Fruit fly (Drosophila melanogaster) whole organism, embryonic: ENCODE data around the gene Nepl7.

ENCODE experiments used
- Awh ChIP-seq: fragments of 200-800 bp; sonication (Bioruptor generic); IDR thresholded peaks from 2 replicates; pipeline ENCODE4, ENCODE4 v1.3.6; 2022; ENCODE audit warnings: missing biosample characterization, missing genetic modification characterization
- CG10959 ChIP-seq: fragments of 200-800 bp; sonication (Bioruptor generic); IDR thresholded peaks from 2 replicates; pipeline ENCODE4 v1.3.6; 2022; ENCODE audit warnings: missing biosample characterization, missing genetic modification characterization
- CG11456 ChIP-seq: fragments of 200-800 bp; sonication (Bioruptor generic); IDR thresholded peaks from 3 replicates; pipeline ENCODE4 v1.3.6; 2022; ENCODE audit warnings: missing biosample characterization, missing genetic modification characterization
- CG14050 ChIP-seq: fragments of 200-800 bp; sonication (Bioruptor generic); IDR thresholded peaks from 3 replicates; pipeline ENCODE4 v1.3.6; 2022; ENCODE audit warnings: missing biosample characterization, missing genetic modification characterization
- CG14860 ChIP-seq: fragments of 200-800 bp; sonication (Bioruptor generic); IDR thresholded peaks from 3 replicates; pipeline ENCODE4 v1.3.6; 2022; ENCODE audit warnings: missing biosample characterization, missing genetic modification characterization; ENCODE audit not compliant: partially characterized antibody
- CG16815 ChIP-seq: fragments of 200-800 bp; sonication (Bioruptor generic); optimal IDR thresholded peaks from 3 replicates; lab custom pipeline; 2017; ENCODE audit warnings: missing biosample characterization, mild to moderate bottlenecking, missing genetic modification characterization
- CG17361 ChIP-seq: fragments of 200-800 bp; sonication (Bioruptor generic); IDR thresholded peaks from 3 replicates; pipeline ENCODE4 v1.3.6; 2022; ENCODE audit warnings: missing biosample characterization, missing genetic modification characterization
- CG18476 ChIP-seq: fragments of 200-800 bp; sonication (Bioruptor generic); optimal IDR thresholded peaks from 2 replicates; lab custom pipeline; 2016; ENCODE audit warnings: missing biosample characterization, mild to moderate bottlenecking, missing genetic modification characterization
- CG42726 ChIP-seq: fragments of 200-800 bp; sonication (Bioruptor generic); IDR thresholded peaks from 2 replicates; pipeline ENCODE4 v1.3.6; 2022; ENCODE audit warnings: missing biosample characterization, missing genetic modification characterization; ENCODE audit not compliant: partially characterized antibody
- CG6689 ChIP-seq: fragments of 200-800 bp; sonication (Bioruptor generic); IDR thresholded peaks from 2 replicates; pipeline ENCODE4 v1.3.6; 2022; ENCODE audit warnings: missing biosample characterization, missing genetic modification characterization
- CG7357 ChIP-seq: fragments of 200-800 bp; sonication (Bioruptor generic); IDR thresholded peaks from 3 replicates; pipeline ENCODE4 v1.3.6; 2022; ENCODE audit warnings: missing biosample characterization, missing genetic modification characterization
- CG7745 ChIP-seq: fragments of 200-800 bp; sonication (Bioruptor generic); optimal IDR thresholded peaks from 2 replicates; lab custom pipeline; 2018; ENCODE audit warnings: missing biosample characterization, mild to moderate bottlenecking, missing genetic modification characterization, moderate library complexity
- CG7839 ChIP-seq: fragments of 200-800 bp; sonication (Bioruptor generic); optimal IDR thresholded peaks from 3 replicates; lab custom pipeline; 2018; ENCODE audit warnings: missing biosample characterization, mild to moderate bottlenecking, missing genetic modification characterization, moderate library complexity
- CG8089 ChIP-seq: fragments of 200-800 bp; sonication (Bioruptor generic); optimal IDR thresholded peaks from 3 replicates; lab custom pipeline; 2016; ENCODE audit warnings: missing biosample characterization, missing genetic modification characterization
- CG9932 ChIP-seq: fragments of 200-800 bp; sonication (Bioruptor generic); IDR thresholded peaks from 2 replicates; pipeline ENCODE4 v1.3.6; 2022; ENCODE audit warnings: missing biosample characterization, missing genetic modification characterization
- Dad ChIP-seq: fragments of 200-800 bp; sonication (Bioruptor generic); optimal IDR thresholded peaks from 3 replicates; lab custom pipeline; 2016; ENCODE audit warnings: missing biosample characterization, missing genetic modification characterization
- Dfd ChIP-seq, 2 experiments: fragments of >200 bp; optimal IDR thresholded peaks; 2 replicates each; lab custom pipeline; 2017; ENCODE audit warnings: missing biosample characterization in 2 of 2, missing genetic modification characterization in 2 of 2
- Dip3 ChIP-seq: fragments of 200-800 bp; sonication (Bioruptor generic); optimal IDR thresholded peaks from 3 replicates; lab custom pipeline; 2016; ENCODE audit warnings: missing biosample characterization, missing genetic modification characterization
- Doc2 ChIP-seq: fragments of 200-800 bp; sonication (Bioruptor generic); IDR thresholded peaks from 2 replicates; pipeline ENCODE4 v1.3.6; 2022; ENCODE audit warnings: missing biosample characterization, missing genetic modification characterization
- Fer2 ChIP-seq: fragments of 200-800 bp; sonication (Bioruptor generic); optimal IDR thresholded peaks from 2 replicates; lab custom pipeline; 2018; ENCODE audit warnings: missing biosample characterization, mild to moderate bottlenecking, missing genetic modification characterization, moderate library complexity
- GATAe ChIP-seq: fragments of 200-800 bp; sonication (Bioruptor generic); conservative IDR thresholded peaks from 2 replicates; pipeline ENCODE4 v1.3.6; 2022; ENCODE audit warnings: missing biosample characterization, missing genetic modification characterization
- Gug ChIP-seq: fragments of 200-800 bp; sonication (Bioruptor generic); IDR thresholded peaks from 4 replicates; pipeline ENCODE4 v1.3.6; 2022; ENCODE audit warnings: missing biosample characterization, missing genetic modification characterization
- HHEX ChIP-seq: fragments of 200-800 bp; sonication (Bioruptor generic); optimal IDR thresholded peaks from 3 replicates; lab custom pipeline; 2017; ENCODE audit warnings: missing biosample characterization, mild to moderate bottlenecking, missing genetic modification characterization, missing genetic modification reagents
- Hmr ChIP-seq: fragments of 200-800 bp; sonication (Bioruptor generic); optimal IDR thresholded peaks from 3 replicates; lab custom pipeline; 2017; ENCODE audit warnings: mild to moderate bottlenecking, missing biosample characterization, missing genetic modification reagents, missing genetic modification characterization
- Jarid2 ChIP-seq: fragments of 200-800 bp; sonication (Bioruptor generic); optimal IDR thresholded peaks from 3 replicates; lab custom pipeline; 2017; ENCODE audit warnings: mild to moderate bottlenecking, missing biosample characterization, missing genetic modification reagents, missing genetic modification characterization
- Lpt ChIP-seq: fragments of >200 bp; optimal IDR thresholded peaks from 2 replicates; lab custom pipeline; 2018; ENCODE audit warnings: missing biosample characterization, missing genetic modification characterization
- Mad ChIP-seq: fragments of 200-800 bp; sonication (Bioruptor generic); optimal IDR thresholded peaks from 2 replicates; lab custom pipeline; 2016; ENCODE audit warnings: missing biosample characterization, missing genetic modification characterization
- Med ChIP-seq: fragments of 200-800 bp; sonication (Bioruptor generic); peaks from one replicate; lab custom pipeline; 2016; ENCODE audit warnings: missing biosample characterization, missing genetic modification characterization, mild to moderate bottlenecking, inconsistent platforms, moderate library complexity
- Nf-YC ChIP-seq: fragments of 200-800 bp; optimal IDR thresholded peaks from 3 replicates; lab custom pipeline; 2019; ENCODE audit warnings: missing biosample characterization, mild to moderate bottlenecking, missing genetic modification characterization, moderate library complexity
- PHDP ChIP-seq: fragments of 200-800 bp; sonication (Bioruptor generic); optimal IDR thresholded peaks from 3 replicates; lab custom pipeline; 2018; ENCODE audit warnings: missing biosample characterization, mild to moderate bottlenecking, missing genetic modification characterization, moderate library complexity
- Ptx1 ChIP-seq: fragments of 200-800 bp; sonication (Bioruptor generic); IDR thresholded peaks from 2 replicates; pipeline ENCODE4 v1.3.6; 2022; ENCODE audit warnings: missing biosample characterization, missing genetic modification characterization
- Ravus ChIP-seq: fragments of 200-800 bp; sonication (Bioruptor generic); IDR thresholded peaks from 2 replicates; pipeline ENCODE4 v1.3.6; 2022; ENCODE audit warnings: missing biosample characterization, missing genetic modification characterization
- bbx ChIP-seq: fragments of 200-800 bp; sonication (Bioruptor generic); IDR thresholded peaks from 2 replicates; pipeline ENCODE4 v1.3.6; 2022; ENCODE audit warnings: missing biosample characterization, missing genetic modification characterization; ENCODE audit not compliant: partially characterized antibody
- chinmo ChIP-seq: fragments of 200-800 bp; sonication (Bioruptor generic); IDR thresholded peaks from 4 replicates; pipeline ENCODE4 v1.3.6; 2022; ENCODE audit warnings: missing biosample characterization, missing genetic modification characterization; ENCODE audit not compliant: partially characterized antibody
- cwo ChIP-seq: fragments of 200-800 bp; sonication (Bioruptor generic); optimal IDR thresholded peaks from 3 replicates; lab custom pipeline; 2017; ENCODE audit warnings: missing biosample characterization, missing genetic modification characterization, mild to moderate bottlenecking, moderate library complexity, missing genetic modification reagents
- dmrt99B ChIP-seq: fragments of 200-800 bp; sonication (Bioruptor generic); optimal IDR thresholded peaks from 2 replicates; lab custom pipeline; 2018; ENCODE audit warnings: missing biosample characterization, mild to moderate bottlenecking, missing genetic modification characterization, moderate library complexity
- ewg ChIP-seq: fragments of 200-800 bp; sonication (Bioruptor generic); optimal IDR thresholded peaks from 3 replicates; lab custom pipeline; 2017; ENCODE audit warnings: mild to moderate bottlenecking, missing biosample characterization, missing genetic modification reagents, missing genetic modification characterization
- fu2 ChIP-seq: fragments of 200-800 bp; sonication (Bioruptor generic); optimal IDR thresholded peaks from 2 replicates; lab custom pipeline; 2016; ENCODE audit warnings: missing biosample characterization, missing genetic modification characterization
- gem ChIP-seq: fragments of 200-800 bp; sonication (Bioruptor generic); optimal IDR thresholded peaks from 2 replicates; lab custom pipeline; 2019; ENCODE audit warnings: missing biosample characterization, mild to moderate bottlenecking, missing genetic modification characterization, moderate library complexity
- lilli ChIP-seq: fragments of 200-800 bp; sonication (Bioruptor generic); optimal IDR thresholded peaks from 3 replicates; lab custom pipeline; 2016; ENCODE audit warnings: missing biosample characterization, missing genetic modification characterization
- lov ChIP-seq, 2 experiments: fragments of 200-800 bp in 1 of 2; fragments of >200 bp in 1 of 2; sonication (Bioruptor generic) in 1 of 2; IDR thresholded peaks in 1 of 2; optimal IDR thresholded peaks in 1 of 2; 2 replicates in 1 of 2; 3 replicates in 1 of 2; pipeline versions ENCODE4 v1.3.6 to Lab custom; 2017 to 2022; ENCODE audit warnings: missing biosample characterization in 1 of 2, missing genetic modification characterization in 1 of 2
- pfk ChIP-seq: fragments of 200-800 bp; sonication (Bioruptor generic); optimal IDR thresholded peaks from 2 replicates; lab custom pipeline; 2018; ENCODE audit warnings: missing biosample characterization, mild to moderate bottlenecking, missing genetic modification characterization, moderate library complexity
- phol ChIP-seq: fragments of 200-800 bp; sonication (Bioruptor generic); optimal IDR thresholded peaks from 3 replicates; lab custom pipeline; 2018; ENCODE audit warnings: missing biosample characterization, mild to moderate bottlenecking, missing genetic modification characterization, moderate library complexity
- pum ChIP-seq: fragments of 200-800 bp; sonication (Bioruptor generic); optimal IDR thresholded peaks from 2 replicates; lab custom pipeline; 2016; ENCODE audit warnings: missing biosample characterization, missing genetic modification characterization
- sisA ChIP-seq: fragments of 200-800 bp; sonication (Bioruptor generic); IDR thresholded peaks from 2 replicates; pipeline ENCODE4 v1.3.6; 2022; ENCODE audit warnings: missing biosample characterization, missing genetic modification characterization
- slou ChIP-seq: fragments of 200-800 bp; sonication (Bioruptor generic); optimal IDR thresholded peaks from 3 replicates; lab custom pipeline; 2016; ENCODE audit warnings: missing biosample characterization, missing genetic modification characterization
- stc ChIP-seq: fragments of 200-800 bp; sonication (Bioruptor generic); IDR thresholded peaks from 2 replicates; pipeline ENCODE4 v1.3.6; 2022; ENCODE audit warnings: missing biosample characterization, missing genetic modification characterization
- trh ChIP-seq: fragments of 200-800 bp; sonication (Bioruptor generic); optimal IDR thresholded peaks from 2 replicates; lab custom pipeline; 2016; ENCODE audit warnings: missing biosample characterization, missing genetic modification characterization
- vvl ChIP-seq: fragments of 200-800 bp; sonication (Bioruptor generic); IDR thresholded peaks from 2 replicates; pipeline ENCODE4 v1.3.6; 2022; ENCODE audit warnings: missing biosample characterization, missing genetic modification characterization
- z ChIP-seq: fragments of 200-800 bp; sonication (Bioruptor generic); IDR thresholded peaks from 3 replicates; pipeline ENCODE4 v1.3.6; 2022; ENCODE audit warnings: missing biosample characterization, missing genetic modification characterization

The Nepl7 gene

DNA sequence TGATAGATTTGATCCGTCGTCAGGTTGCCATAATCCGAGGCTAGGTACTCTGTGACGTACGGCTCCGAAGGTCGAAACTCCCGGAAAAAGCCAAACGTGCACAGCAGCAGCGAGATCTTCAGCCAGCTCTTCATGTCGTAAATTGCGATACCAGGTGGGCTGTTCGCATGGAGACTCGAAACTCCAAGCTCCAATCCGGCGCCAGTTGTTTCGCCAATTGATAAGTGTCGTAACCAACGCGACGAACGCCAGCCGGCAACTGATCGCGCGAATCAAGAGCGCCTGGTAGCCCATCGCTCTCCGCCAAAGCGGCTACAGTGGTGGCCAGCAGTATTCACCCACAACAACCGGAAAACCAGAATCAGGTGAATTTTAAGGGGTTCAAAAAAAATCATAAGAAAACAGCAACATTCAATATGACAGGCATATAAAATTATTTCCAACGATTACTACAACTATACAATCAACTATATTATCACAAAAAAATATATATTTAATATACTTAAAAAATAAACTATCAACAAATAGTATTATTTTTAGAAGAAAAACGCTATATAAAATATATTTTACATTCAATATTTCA, 31.0 kb upstream of the Nepl7 start, which contains the start of gene CG17036 (continued):
- TF ChIP-seq Dfd (GFP tag; optimal IDR thresholded peaks at IDR 0.05; lab: Kevin White, UChicago) (no peak), pum (GFP tag; lab: Kevin White, UChicago) (no peak), lilli (GFP tag; lab: Kevin White, UChicago) (no peak), CG42726 (no peak), Dad (GFP tag; lab: Kevin White, UChicago) (no peak), CG7357 (GFP tag; lab: Robert Waterston, UW) (no peak), cwo (GFP tag; lab: Kevin White, UChicago) (peak; percentile 34), CG14860 (GFP tag; lab: Robert Waterston, UW) (no peak), Awh (GFP tag; lab: Robert Waterston, UW) (no peak), CG8089 (no peak), z (GFP tag; lab: Robert Waterston, UW) (no peak), Gug (peak; percentile 47; the same call in 1 of the 4 replicates), ewg (GFP tag; lab: Kevin White, UChicago) (no peak), Mad (no peak), GATAe (GFP tag; lab: Robert Waterston, UW) (no peak), trh (GFP tag; lab: Kevin White, UChicago) (no peak), Nf-YC (tag; lab: Kevin White, UChicago) (peak; percentile 28), dmrt99B (tag; lab: Kevin White, UChicago) (no peak), CG10959 (no peak), phol (tag; lab: Kevin White, UChicago) (peak; percentile 23), Lpt (GFP tag; lab: Kevin White, UChicago) (no peak), Med (GFP tag; lab: Kevin White, UChicago) (peak; percentile 83), chinmo (GFP tag; lab: Robert Waterston, UW) (0 out of 4 replicates have a peak, but pooled peaks have one; percentile 51), slou (GFP tag; lab: Kevin White, UChicago) (no peak), PHDP (no peak), CG11456 (GFP tag; lab: Robert Waterston, UW) (peak; percentile 50; the same call in 1 of the 3 replicates), CG14050 (GFP tag; lab: Robert Waterston, UW) (no peak), CG7745 (tag; lab: Kevin White, UChicago) (no peak), pfk (GFP tag; lab: Kevin White, UChicago) (no peak), Dip3 (GFP tag; lab: Kevin White, UChicago) (no peak), CG18476 (GFP tag; lab: Kevin White, UChicago) (no peak), Ptx1 (GFP tag; lab: Robert Waterston, UW) (peak; percentile 39; the same call in 1 of the 2 replicates), Ravus (0 out of 2 replicates have a peak, but pooled peaks have one; percentile 6), CG17361 (GFP tag; lab: Robert Waterston, UW) (peak; percentile 48; the same call in 2 of the 3 replicates), Hmr (GFP tag; lab: Kevin White, UChicago) (peak; percentile 24), CG16815 (no peak), vvl (GFP tag; lab: Robert Waterston, UW) (peak; percentile 14; the same call in 1 of the 2 replicates), sisA (no peak), gem (no peak), CG6689 (GFP tag; lab: Robert Waterston, UW) (no peak), CG9932 (GFP tag; lab: Robert Waterston, UW) (peak; percentile 40; the same call in 1 of the 2 replicates), Doc2 (no peak), stc (GFP tag; lab: Robert Waterston, UW) (no peak), Fer2 (no peak), HHEX (peak; percentile 48), bbx (GFP tag; lab: Robert Waterston, UW) (no peak), fu2 (GFP tag; lab: Kevin White, UChicago) (no peak), Jarid2 (GFP tag; lab: Kevin White, UChicago) (peak; percentile 8), lov (optimal IDR thresholded peaks at IDR 0.05; lab: Kevin White, UChicago) (no peak), lov (GFP tag; IDR thresholded peaks at IDR 0.05; lab: Robert Waterston, UW) (no peak), CG7839 (tag; lab: Kevin White, UChicago) (peak; percentile 58)
